Worm (Caenorhabditis elegans): ENCODE data around the gene C07B5.6.

Gene C07B5.6

ce11 chrX:9566429-9566828 is 47.6 kb downstream of the C07B5.6 start, which contains the start of gene F49E2.2:
F49E2.2 (plus strand) TSS chrX:9566729.
- TF ChIP-seq lin-13 (GFP tag; optimal IDR thresholded peaks at IDR 0.05) (no peak), zip-2 (tag; optimal IDR thresholded peaks at IDR 0.05) (no peak), dpl-1 (GFP tag; optimal IDR thresholded peaks at IDR 0.05) (no peak), T26A8.4 (GFP tag; IDR thresholded peaks at IDR 0.05) (no peak), ceh-28 (tag; optimal IDR thresholded peaks at IDR 0.05) (no peak), Y75B8A.6 (GFP tag; IDR thresholded peaks at IDR 0.05) (no peak), daf-12 (tag; optimal IDR thresholded peaks at IDR 0.05) (no peak), hlh-11 (tag; optimal IDR thresholded peaks at IDR 0.05) (no peak), aha-1 (tag) (no peak), ZK546.5 (tag; optimal IDR thresholded peaks at IDR 0.05) (no peak), mxl-2 (GFP tag; conservative IDR thresholded peaks at IDR 0.05) (no peak)

- TF ChIP-seq ctbp-1 (GFP tag; IDR thresholded peaks at IDR 0.05): no peak
- TF ChIP-seq dmd-9 (GFP tag; IDR thresholded peaks at IDR 0.05): no peak
- TF ChIP-seq nhr-10 (tag; optimal IDR thresholded peaks at IDR 0.05): no peak
- TF ChIP-seq nhr-25 (tag; optimal IDR thresholded peaks at IDR 0.05; ENCODE audit: borderline replicate concordance, insufficient read depth): no peak
- TF ChIP-seq duxl-1 (tag; optimal IDR thresholded peaks at IDR 0.05; ENCODE audit: poor library complexity): no peak
- TF ChIP-seq skn-1 (tag; optimal IDR thresholded peaks at IDR 0.05): no peak
- no peak for TF ChIP-seq unc-130 (GFP tag; optimal IDR thresholded peaks at IDR 0.05)
- TF ChIP-seq saeg-2 (GFP tag; IDR thresholded peaks at IDR 0.05): no peak
- no peak for TF ChIP-seq egl-43 (GFP tag; IDR thresholded peaks at IDR 0.05)
- TF ChIP-seq madf-9 (GFP tag; conservative IDR thresholded peaks at IDR 0.05): no peak
- TF ChIP-seq daf-12 (tag; optimal IDR thresholded peaks at IDR 0.05): no peak
- peak in 1 of 2 experiments; percentile 10 for TF ChIP-seq mdl-1 (tag; optimal IDR thresholded peaks at IDR 0.05)
- peak; percentile 48 for TF ChIP-seq dve-1 (tag; optimal IDR thresholded peaks at IDR 0.05; ENCODE audit: insufficient read depth)
- TF ChIP-seq lin-15B (tag; optimal IDR thresholded peaks at IDR 0.05): no peak
- TF ChIP-seq egl-27 (tag; optimal IDR thresholded peaks at IDR 0.05): no peak
- TF ChIP-seq zip-2 (tag; optimal IDR thresholded peaks at IDR 0.05): no peak
- no peak for TF ChIP-seq Y75B8A.6 (GFP tag; IDR thresholded peaks at IDR 0.05)
- no peak for TF ChIP-seq T20F7.1 (GFP tag; optimal IDR thresholded peaks at IDR 0.05)
- no peak for TF ChIP-seq nhr-48 (tag; optimal IDR thresholded peaks at IDR 0.05)
- TF ChIP-seq mdt-29 (GFP tag; IDR thresholded peaks at IDR 0.05): no peak
- no peak for TF ChIP-seq lir-3 (tag; optimal IDR thresholded peaks at IDR 0.05)
- no peak for TF ChIP-seq Y48G9A.11 (GFP tag; IDR thresholded peaks at IDR 0.05)
- no peak for TF ChIP-seq dpl-1 (GFP tag; optimal IDR thresholded peaks at IDR 0.05)
- no peak for TF ChIP-seq hmg-1.1 (GFP tag; IDR thresholded peaks at IDR 0.05)
- TF ChIP-seq spr-3 (GFP tag; optimal IDR thresholded peaks at IDR 0.05): no peak
- no peak for TF ChIP-seq ceh-82 (tag; optimal IDR thresholded peaks at IDR 0.05)
- TF ChIP-seq nhr-41 (GFP tag; IDR thresholded peaks at IDR 0.05): no peak
- TF ChIP-seq hlh-11 (tag; optimal IDR thresholded peaks at IDR 0.05): peak; percentile 69
- TF ChIP-seq lin-38 (GFP tag; IDR thresholded peaks at IDR 0.05): no peak
- TF ChIP-seq nhr-76 (tag; optimal IDR thresholded peaks at IDR 0.05): no peak
- no peak for TF ChIP-seq pha-4 (GFP tag; IDR thresholded peaks at IDR 0.05)
- TF ChIP-seq pha-4 (tag; optimal IDR thresholded peaks at IDR 0.05): no peak
- no peak for TF ChIP-seq lin-39 (tag; optimal IDR thresholded peaks at IDR 0.05)
- TF ChIP-seq Y5F2A.4 (GFP tag; optimal IDR thresholded peaks at IDR 0.05): no peak
- TF ChIP-seq lim-7 (GFP tag; IDR thresholded peaks at IDR 0.05): no peak
- no peak for TF ChIP-seq mep-1 (tag; optimal IDR thresholded peaks at IDR 0.05)
- no peak for TF ChIP-seq ZK337.2 (GFP tag; IDR thresholded peaks at IDR 0.05)
- TF ChIP-seq rbr-2 (tag; optimal IDR thresholded peaks at IDR 0.05): no peak
- no peak for TF ChIP-seq zip-11 (GFP tag; IDR thresholded peaks at IDR 0.05)
- TF ChIP-seq lsy-2 (tag; optimal IDR thresholded peaks at IDR 0.05): no peak
- TF ChIP-seq nhr-237 (tag; optimal IDR thresholded peaks at IDR 0.05): no peak
- no peak for TF ChIP-seq gei-8 (GFP tag; optimal IDR thresholded peaks at IDR 0.05)
- 0 out of 2 replicates have a peak, but pooled peaks have one; percentile 34 for TF ChIP-seq php-3 (GFP tag; IDR thresholded peaks at IDR 0.05)
- no peak for TF ChIP-seq dmd-8 (GFP tag; IDR thresholded peaks at IDR 0.05)
These were observed 49.8 kb downstream of the C07B5.6 start for ce11 chrX:9568574-9568973.

Data from whole organism, L4 larva.